Worm (Caenorhabditis elegans): ENCODE data around the gene pde-4.
A peak's percentile ranks its signal among the peaks of the same experiment; 100 is the strongest.

pde-4 gene

DNA sequence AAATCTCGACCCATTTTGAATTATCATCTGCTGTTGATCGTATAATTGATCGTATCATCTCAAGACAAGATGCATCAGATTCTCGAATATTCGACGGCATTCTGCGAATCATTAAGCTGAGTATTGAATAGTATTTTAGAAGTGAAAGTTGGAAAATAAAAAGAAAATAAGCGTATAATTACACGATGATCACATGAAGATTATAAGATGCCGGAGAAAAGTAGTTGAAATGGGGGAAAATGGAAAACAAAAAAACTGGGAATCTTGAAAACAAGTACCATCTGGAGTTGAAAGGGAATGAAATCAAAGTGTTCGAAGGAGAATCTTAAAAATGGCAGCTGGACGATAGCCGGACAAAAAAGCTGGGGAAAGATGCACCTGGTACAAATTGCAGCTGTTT is 30.6 kb downstream of the pde-4 start, which contains the start of gene R07G3.8:
R07G3.8 (minus strand) TSS at position 101 of the 400 bp plus-strand sequence.
- TF ChIP-seq mab-5 (tag; optimal IDR thresholded peaks at IDR 0.05), result no peak
- no peak for TF ChIP-seq ama-1 (optimal IDR thresholded peaks at IDR 0.05)
- TF ChIP-seq C34F6.9 (tag; optimal IDR thresholded peaks at IDR 0.05), result no peak
- TF ChIP-seq ztf-11 (tag; optimal IDR thresholded peaks at IDR 0.05), result no peak
- no peak for TF ChIP-seq ZK546.5 (tag; optimal IDR thresholded peaks at IDR 0.05)
- no peak for TF ChIP-seq mbf-1 (tag; optimal IDR thresholded peaks at IDR 0.05)
- TF ChIP-seq skn-1 (tag; optimal IDR thresholded peaks at IDR 0.05), result no peak
- TF ChIP-seq nhr-129 (tag; optimal IDR thresholded peaks at IDR 0.05), result no peak
- TF ChIP-seq nhr-21 (tag; optimal IDR thresholded peaks at IDR 0.05), result no peak
- no peak for TF ChIP-seq aly-2 (tag; optimal IDR thresholded peaks at IDR 0.05)
- no peak for TF ChIP-seq crh-2 (tag; optimal IDR thresholded peaks at IDR 0.05)
- no peak for TF ChIP-seq elt-1 (tag; optimal IDR thresholded peaks at IDR 0.05)
- TF ChIP-seq mdl-1 (tag; optimal IDR thresholded peaks at IDR 0.05), result no peak
- no peak for TF ChIP-seq gmeb-1 (tag; optimal IDR thresholded peaks at IDR 0.05)
- no peak for TF ChIP-seq lin-13 (GFP tag; optimal IDR thresholded peaks at IDR 0.05)
- TF ChIP-seq alr-1 (tag; optimal IDR thresholded peaks at IDR 0.05), result no peak
- TF ChIP-seq ceh-82 (tag; optimal IDR thresholded peaks at IDR 0.05), result no peak
- TF ChIP-seq F13H6.1 (tag; optimal IDR thresholded peaks at IDR 0.05), result no peak
- no peak for TF ChIP-seq ceh-16 (tag; optimal IDR thresholded peaks at IDR 0.05)

DNA sequence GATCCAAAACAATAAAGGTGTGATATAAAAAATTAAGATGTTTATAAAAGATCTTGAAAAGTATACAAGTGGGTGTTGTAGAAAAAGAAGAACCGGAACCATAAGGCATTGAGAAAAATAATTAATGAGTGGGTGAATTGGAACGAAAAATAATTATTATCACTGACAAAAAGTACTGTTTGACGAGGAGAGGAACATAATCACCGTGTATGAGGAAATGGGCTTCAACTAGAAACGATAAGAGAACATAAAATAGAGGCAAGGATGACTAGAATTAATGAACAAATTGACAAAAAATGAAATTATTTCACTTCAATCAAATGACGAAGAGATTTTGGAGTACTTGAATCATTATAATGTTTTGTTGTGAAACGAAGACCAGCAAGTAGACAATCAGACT is 32.8 kb downstream of the pde-4 start:
- no peak for TF ChIP-seq lin-39 (tag; optimal IDR thresholded peaks at IDR 0.05)
- no peak for TF ChIP-seq peb-1 (tag; optimal IDR thresholded peaks at IDR 0.05)
- TF ChIP-seq R02D3.7 (tag; optimal IDR thresholded peaks at IDR 0.05), result no peak
- TF ChIP-seq fos-1 (tag; optimal IDR thresholded peaks at IDR 0.05), result peak; percentile 79
- no peak for TF ChIP-seq nhr-6 (tag; optimal IDR thresholded peaks at IDR 0.05)
- no peak for TF ChIP-seq ceh-82 (tag; optimal IDR thresholded peaks at IDR 0.05)

DNA sequence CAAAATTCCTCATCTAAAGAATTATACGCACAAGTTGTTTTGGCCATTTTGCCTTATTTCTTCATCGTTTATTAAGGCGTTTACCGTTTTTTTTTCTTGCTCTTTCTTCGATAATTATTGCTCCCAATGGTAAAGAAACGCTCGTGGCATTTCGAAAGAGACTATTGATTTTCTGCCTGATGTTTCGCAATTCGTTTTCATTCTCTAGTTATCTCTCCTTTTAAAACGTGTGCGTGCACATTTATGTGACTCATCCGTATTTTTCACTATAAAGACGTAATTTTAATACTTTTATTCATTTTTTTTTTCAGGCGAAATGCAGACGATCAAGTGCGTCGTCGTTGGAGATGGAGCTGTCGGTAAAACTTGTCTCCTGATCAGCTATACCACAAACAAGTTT is 34.9 kb downstream of the pde-4 start, which contains the start of gene cdc-42:
cdc-42 (plus strand) TSS at position 312 of the 400 bp plus-strand sequence.
- TF ChIP-seq ztf-4 (tag; optimal IDR thresholded peaks at IDR 0.05) (no peak), nhr-6 (tag; optimal IDR thresholded peaks at IDR 0.05) (no peak), mab-5 (tag; optimal IDR thresholded peaks at IDR 0.05) (no peak), elt-1 (tag; optimal IDR thresholded peaks at IDR 0.05) (no peak), ztf-1 (GFP tag; conservative IDR thresholded peaks at IDR 0.05) (no peak), nhr-77 (tag; optimal IDR thresholded peaks at IDR 0.05) (no peak), gmeb-1 (tag; optimal IDR thresholded peaks at IDR 0.05) (no peak), alr-1 (tag; optimal IDR thresholded peaks at IDR 0.05) (no peak), F13H6.1 (tag; optimal IDR thresholded peaks at IDR 0.05) (no peak), sma-3 (GFP tag; optimal IDR thresholded peaks at IDR 0.05) (no peak), unc-39 (tag; optimal IDR thresholded peaks at IDR 0.05) (no peak), unc-62 (GFP tag; optimal IDR thresholded peaks at IDR 0.05) (no peak)

DNA sequence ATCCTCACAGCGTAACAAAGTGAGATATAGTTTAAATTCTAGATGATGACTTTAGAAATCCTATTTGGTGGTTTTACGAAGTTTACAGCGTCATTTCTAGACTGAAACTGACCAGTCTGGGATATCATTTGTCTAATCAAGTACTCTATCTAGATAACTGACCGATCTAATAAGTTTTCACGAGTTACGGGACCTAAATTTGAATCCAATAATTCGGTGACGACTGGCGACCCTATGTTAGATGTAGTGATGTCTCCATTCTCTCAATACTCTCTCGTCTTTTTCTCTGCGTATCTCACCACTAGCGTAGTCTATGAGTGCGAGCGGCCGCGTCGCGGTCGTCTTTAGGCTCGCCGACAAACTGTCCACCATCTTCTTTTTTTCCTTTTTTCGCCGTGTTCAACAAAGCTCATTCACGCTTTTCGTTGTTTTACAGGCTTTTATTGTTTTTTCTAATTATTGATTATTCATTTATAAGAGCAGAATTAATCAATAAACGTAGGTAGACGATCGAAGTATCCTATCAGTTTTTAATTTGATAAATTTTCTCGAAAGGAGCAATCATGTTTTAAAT is 35.6 kb downstream of the pde-4 start:
- TF ChIP-seq ama-1 (optimal IDR thresholded peaks at IDR 0.05) (peak; percentile 75), C34F6.9 (tag; optimal IDR thresholded peaks at IDR 0.05) (peak; percentile 57), egl-27 (tag; optimal IDR thresholded peaks at IDR 0.05) (no peak), lsy-2 (tag; optimal IDR thresholded peaks at IDR 0.05) (peak in 1 of 2 experiments; percentile 44), nhr-129 (tag; optimal IDR thresholded peaks at IDR 0.05) (peak; percentile 28), F13H6.1 (tag; optimal IDR thresholded peaks at IDR 0.05) (peak; percentile 24), zag-1 (tag; optimal IDR thresholded peaks at IDR 0.05) (no peak), aly-2 (tag; optimal IDR thresholded peaks at IDR 0.05) (no peak), nhr-11 (tag; optimal IDR thresholded peaks at IDR 0.05) (no peak), unc-39 (tag; optimal IDR thresholded peaks at IDR 0.05) (no peak), alr-1 (tag; optimal IDR thresholded peaks at IDR 0.05) (no peak)

DNA sequence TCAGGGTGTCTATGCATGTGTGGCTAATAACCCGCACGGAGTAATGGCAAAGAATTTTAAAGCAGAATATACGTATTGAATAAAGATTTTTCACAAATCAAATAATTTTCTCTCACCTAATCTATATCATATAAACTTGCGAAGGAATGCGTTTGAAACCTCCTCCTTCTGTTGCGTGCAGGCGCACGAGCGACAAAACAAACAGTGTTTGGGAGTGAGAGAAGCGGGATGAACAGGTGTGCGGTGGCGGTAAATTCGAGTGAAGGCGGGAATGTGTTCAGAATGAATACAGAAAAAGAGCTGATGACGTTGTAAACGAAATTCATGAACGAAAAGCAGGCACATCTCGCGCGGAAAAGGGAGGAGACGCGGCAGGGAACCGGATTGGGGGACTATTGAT is 36.7 kb downstream of the pde-4 start:
- TF ChIP-seq snpc-4 (tag; optimal IDR thresholded peaks at IDR 0.05) (no peak), sma-9 (GFP tag; optimal IDR thresholded peaks at IDR 0.05) (no peak), sma-9 (tag; optimal IDR thresholded peaks at IDR 0.05) (no peak), nhr-10 (tag; optimal IDR thresholded peaks at IDR 0.05) (no peak), aly-2 (tag; optimal IDR thresholded peaks at IDR 0.05) (no peak), ZK546.5 (tag; optimal IDR thresholded peaks at IDR 0.05) (no peak), unc-55 (GFP tag; optimal IDR thresholded peaks at IDR 0.05) (no peak), mab-5 (tag; optimal IDR thresholded peaks at IDR 0.05) (no peak), mdl-1 (tag; optimal IDR thresholded peaks at IDR 0.05) (no peak), unc-39 (tag; optimal IDR thresholded peaks at IDR 0.05) (no peak)

Data from whole organism, L2 larva.